Fruit fly (Drosophila melanogaster): ENCODE data around the gene Mat89Ba.
A peak's percentile ranks its signal among the peaks of the same experiment; 100 is the strongest.

dm6 chr3R:16305185-16305989, 33.2 kb upstream of the Mat89Ba start, which contains the start of gene Zip89B:
- TF ChIP-seq dsf (GFP tag; optimal IDR thresholded peaks at IDR 0.05; ENCODE audit: borderline replicate concordance) (no peak), br (GFP tag; optimal IDR thresholded peaks at IDR 0.05) (no peak), h (GFP tag; optimal IDR thresholded peaks at IDR 0.05) (no peak), pan (optimal IDR thresholded peaks at IDR 0.05) (no peak), fru (GFP tag; optimal IDR thresholded peaks at IDR 0.05) (no peak), Dif (GFP tag; optimal IDR thresholded peaks at IDR 0.05; ENCODE audit: partially characterized antibody) (peak; percentile 89)
